Worm (Caenorhabditis elegans) whole organism, L3 larva: ENCODE results near the gene F59F5.7.

ENCODE experiments used
- ZK546.5 ChIP-seq: sonication (generic microtip); optimal IDR thresholded peaks from 2 replicates; lab custom pipeline; 2017; ENCODE audit warnings: missing biosample characterization, missing genetic modification characterization
- aly-2 ChIP-seq: fragments of 150-350 bp; optimal IDR thresholded peaks from 2 replicates; lab custom pipeline; 2014; ENCODE audit warnings: missing biosample characterization, missing genetic modification characterization
- ama-1 ChIP-seq: fragments of 150-350 bp; optimal IDR thresholded peaks from 2 replicates; lab custom pipeline; 2018
- ceh-16 ChIP-seq: sonication (generic microtip); optimal IDR thresholded peaks from 2 replicates; lab custom pipeline; 2017; ENCODE audit warnings: missing biosample characterization, missing genetic modification characterization
- ceh-28 ChIP-seq: fragments of 150-350 bp; optimal IDR thresholded peaks from 2 replicates; lab custom pipeline; 2014; ENCODE audit warnings: missing biosample characterization, missing genetic modification reagents, missing genetic modification characterization
- ceh-82 ChIP-seq: fragments of 150-350 bp; optimal IDR thresholded peaks from 2 replicates; lab custom pipeline; 2014; ENCODE audit warnings: missing biosample characterization, missing genetic modification characterization
- ceh-9 ChIP-seq: sonication (generic microtip); optimal IDR thresholded peaks from 2 replicates; lab custom pipeline; 2018; ENCODE audit warnings: missing biosample characterization, missing genetic modification characterization
- daf-12 ChIP-seq: fragments of 150-350 bp; optimal IDR thresholded peaks from 2 replicates; lab custom pipeline; 2014; ENCODE audit warnings: missing biosample characterization, missing genetic modification reagents, missing genetic modification characterization
- egl-27 ChIP-seq: sonication (generic microtip); optimal IDR thresholded peaks from 4 replicates; lab custom pipeline; 2017; ENCODE audit warnings: missing biosample characterization, missing genetic modification reagents, missing genetic modification characterization
- egl-5 ChIP-seq: fragments of 150-350 bp; optimal IDR thresholded peaks from 2 replicates; lab custom pipeline; 2017; ENCODE audit warnings: missing biosample characterization, missing genetic modification reagents, missing genetic modification characterization, inconsistent platforms
- elt-1 ChIP-seq: fragments of 150-350 bp; optimal IDR thresholded peaks from 2 replicates; lab custom pipeline; 2014; ENCODE audit warnings: missing biosample characterization, missing genetic modification characterization
- elt-2 ChIP-seq: sonication (generic microtip); optimal IDR thresholded peaks from 2 replicates; lab custom pipeline; 2016; ENCODE audit warnings: missing genetic modification reagents, mild to moderate bottlenecking, missing genetic modification characterization, missing compliant biosample characterization
- elt-3 ChIP-seq, 3 experiments: fragments of 150-350 bp in 1 of 3; sonication (generic microtip) in 2 of 3; optimal IDR thresholded peaks; 2 replicates in 2 of 3; 4 replicates in 1 of 3; lab custom pipeline; 2014 to 2017; ENCODE audit warnings: missing biosample characterization in 3 of 3, missing genetic modification characterization in 3 of 3
- eor-1 ChIP-seq, 2 experiments: fragments of 150-350 bp; optimal IDR thresholded peaks; 2 replicates each; lab custom pipeline; 2014 to 2018; ENCODE audit warnings: missing biosample characterization in 2 of 2, missing genetic modification characterization in 2 of 2
- fkh-10 ChIP-seq: sonication (generic microtip); optimal IDR thresholded peaks from 2 replicates; lab custom pipeline; 2017; ENCODE audit warnings: missing biosample characterization, missing genetic modification reagents, missing genetic modification characterization
- fkh-2 ChIP-seq: fragments of 150-350 bp; optimal IDR thresholded peaks from 2 replicates; lab custom pipeline; 2014; ENCODE audit warnings: missing biosample characterization, missing genetic modification reagents, missing genetic modification characterization
- fos-1 ChIP-seq: fragments of 150-350 bp; optimal IDR thresholded peaks from 2 replicates; lab custom pipeline; 2014; ENCODE audit warnings: missing biosample characterization, missing genetic modification characterization
- hmg-11 ChIP-seq: sonication (generic microtip); optimal IDR thresholded peaks from 2 replicates; lab custom pipeline; 2016; ENCODE audit warnings: missing genetic modification characterization, missing compliant biosample characterization
- jun-1 ChIP-seq: fragments of 150-350 bp; optimal IDR thresholded peaks from 2 replicates; lab custom pipeline; 2014; ENCODE audit warnings: missing biosample characterization, missing genetic modification reagents, missing genetic modification characterization
- lin-15B ChIP-seq: fragments of 150-350 bp; optimal IDR thresholded peaks from 2 replicates; lab custom pipeline; 2014; ENCODE audit warnings: missing biosample characterization, missing genetic modification characterization
- lin-39 ChIP-seq: fragments of 150-350 bp; optimal IDR thresholded peaks from 2 replicates; lab custom pipeline; 2018; ENCODE audit warnings: missing biosample characterization, missing genetic modification reagents, missing genetic modification characterization
- lsy-12 ChIP-seq: sonication (generic microtip); optimal IDR thresholded peaks from 2 replicates; lab custom pipeline; 2016; ENCODE audit warnings: mild to moderate bottlenecking, missing genetic modification characterization, missing compliant biosample characterization
- mml-1 ChIP-seq: fragments of 150-350 bp; sonication (generic microtip); optimal IDR thresholded peaks from 3 replicates; lab custom pipeline; 2014; ENCODE audit warnings: missing biosample characterization, missing genetic modification characterization
- nfya-1 ChIP-seq: sonication (generic microtip); optimal IDR thresholded peaks from 2 replicates; lab custom pipeline; 2017; ENCODE audit warnings: missing genetic modification characterization, mild to moderate bottlenecking, missing compliant biosample characterization, antibody characterized with exemption, moderate library complexity; ENCODE audit not compliant: insufficient read depth
- nhr-12 ChIP-seq: fragments of 150-350 bp; optimal IDR thresholded peaks from 2 replicates; lab custom pipeline; 2014; ENCODE audit warnings: missing biosample characterization, missing genetic modification characterization
- nhr-23 ChIP-seq: fragments of 150-350 bp; optimal IDR thresholded peaks from 2 replicates; lab custom pipeline; 2014; ENCODE audit warnings: missing biosample characterization, missing genetic modification reagents, missing genetic modification characterization
- nhr-25 ChIP-seq: sonication (generic microtip); optimal IDR thresholded peaks from 2 replicates; lab custom pipeline; 2017; ENCODE audit warnings: missing biosample characterization, missing genetic modification characterization
- nhr-28 ChIP-seq: fragments of 150-350 bp; optimal IDR thresholded peaks from 2 replicates; lab custom pipeline; 2014; ENCODE audit warnings: missing biosample characterization, missing genetic modification characterization
- nhr-43 ChIP-seq: sonication (generic microtip); optimal IDR thresholded peaks from 2 replicates; lab custom pipeline; 2016; ENCODE audit warnings: mild to moderate bottlenecking, missing genetic modification characterization, missing compliant biosample characterization; ENCODE audit not compliant: poor library complexity, severe bottlenecking
- nhr-77 ChIP-seq: fragments of 150-350 bp; optimal IDR thresholded peaks from 2 replicates; lab custom pipeline; 2014; ENCODE audit warnings: missing biosample characterization, missing genetic modification characterization
- pha-4 ChIP-seq: fragments of 150-350 bp; optimal IDR thresholded peaks from 2 replicates; lab custom pipeline; 2014; ENCODE audit warnings: missing biosample characterization, missing genetic modification reagents, missing genetic modification characterization
- pqm-1 ChIP-seq: fragments of 150-350 bp; optimal IDR thresholded peaks from 2 replicates; lab custom pipeline; 2017; ENCODE audit warnings: missing biosample characterization, missing genetic modification characterization, inconsistent platforms
- sea-2 ChIP-seq: fragments of 150-350 bp; sonication (generic microtip); optimal IDR thresholded peaks from 4 replicates; lab custom pipeline; 2014; ENCODE audit warnings: missing biosample characterization, missing genetic modification reagents, missing genetic modification characterization
- skn-1 ChIP-seq: fragments of 150-350 bp; optimal IDR thresholded peaks from 2 replicates; lab custom pipeline; 2014; ENCODE audit warnings: missing biosample characterization, missing genetic modification characterization
- snpc-4 ChIP-seq: fragments of 150-350 bp; optimal IDR thresholded peaks from 2 replicates; lab custom pipeline; 2014; ENCODE audit warnings: missing biosample characterization, missing genetic modification characterization
- tbx-2 ChIP-seq: sonication (generic microtip); optimal IDR thresholded peaks from 2 replicates; lab custom pipeline; 2016; ENCODE audit warnings: mild to moderate bottlenecking, missing genetic modification characterization, missing compliant biosample characterization
- unc-39 ChIP-seq: sonication (generic microtip); optimal IDR thresholded peaks from 4 replicates; lab custom pipeline; 2017; ENCODE audit warnings: missing biosample characterization, missing genetic modification characterization
- unc-62 ChIP-seq: fragments of 150-350 bp; sonication (generic microtip); optimal IDR thresholded peaks from 4 replicates; lab custom pipeline; 2014; ENCODE audit warnings: missing biosample characterization, missing genetic modification reagents, missing genetic modification characterization
- zag-1 ChIP-seq: fragments of 150-350 bp; optimal IDR thresholded peaks from 2 replicates; lab custom pipeline; 2014; ENCODE audit warnings: missing biosample characterization, missing genetic modification characterization
- ztf-11 ChIP-seq: fragments of 150-350 bp; optimal IDR thresholded peaks from 2 replicates; lab custom pipeline; 2014; ENCODE audit warnings: missing biosample characterization, missing genetic modification characterization

F59F5.7 gene

ce11 chrX:10590772-10591171 lies 31.5 kb downstream of the F59F5.7 start:
- TF ChIP-seq fkh-10: peak; percentile 67
- no peak for TF ChIP-seq sea-2 (GFP tag; lab: Kevin White, UChicago)
- TF ChIP-seq, all 47 proteins: peak for 1

ce11 chrX:10591208-10591782 lies 32.0 kb downstream of the F59F5.7 start:
- no peak for TF ChIP-seq zag-1 (tag; lab: Kevin White, UChicago)
- TF ChIP-seq elt-2: no peak
- TF ChIP-seq lin-39: peak; percentile 83
- no peak for TF ChIP-seq elt-3 (tag; optimal IDR thresholded peaks at IDR 0.05; lab: Kevin White, UChicago)

ce11 chrX:10593234-10593633 lies 33.9 kb downstream of the F59F5.7 start, which contains the start of gene sdn-1:
sdn-1 (minus strand) TSS chrX:10593334.
- no peak for TF ChIP-seq snpc-4 (tag; lab: Kevin White, UChicago)
- TF ChIP-seq sea-2 (GFP tag; lab: Kevin White, UChicago): no peak
- no peak for TF ChIP-seq elt-1 (tag; lab: Kevin White, UChicago)
- no peak for TF ChIP-seq pqm-1 (tag; lab: Kevin White, UChicago)
- no peak for TF ChIP-seq unc-39 (tag; lab: Kevin White, UChicago)
- no peak for TF ChIP-seq unc-62 (GFP tag; lab: Kevin White, UChicago)
- no peak for TF ChIP-seq egl-5
- TF ChIP-seq ama-1: no peak
- no peak for TF ChIP-seq nhr-28 (tag; lab: Kevin White, UChicago)
- TF ChIP-seq jun-1 (tag; lab: Kevin White, UChicago): no peak
- no peak for TF ChIP-seq ceh-28 (tag; lab: Kevin White, UChicago)
- no peak for TF ChIP-seq ztf-11
- no peak for TF ChIP-seq ceh-9 (tag; lab: Kevin White, UChicago)

ce11 chrX:10593756-10594376 lies 34.6 kb downstream of the F59F5.7 start:
- TF ChIP-seq lin-39 (peak; percentile 55), ceh-82 (tag; lab: Kevin White, UChicago) (no peak), hmg-11 (no peak), nhr-43 (tag; lab: Kevin White, UChicago) (peak; percentile 46), nfya-1 (tag; lab: Kevin White, UChicago) (peak; percentile 30), nhr-23 (tag; lab: Kevin White, UChicago) (peak; percentile 71)

ce11 chrX:10594701-10595421 lies 35.6 kb downstream of the F59F5.7 start:
- TF ChIP-seq mml-1 (tag; lab: Kevin White, UChicago) (no peak), lsy-12 (tag; lab: Kevin White, UChicago) (no peak), nhr-12 (no peak), ztf-11 (no peak), daf-12 (tag; lab: Kevin White, UChicago) (no peak), nhr-77 (tag; lab: Kevin White, UChicago) (no peak), nhr-23 (tag; lab: Kevin White, UChicago) (peak; percentile 32), nfya-1 (tag; lab: Kevin White, UChicago) (peak; percentile 19), pha-4 (tag; lab: Kevin White, UChicago) (no peak), ZK546.5 (no peak), fkh-10 (peak; percentile 90), eor-1 (tag; optimal IDR thresholded peaks at IDR 0.05; lab: Kevin White, UChicago) (no peak), unc-39 (tag; lab: Kevin White, UChicago) (no peak), unc-62 (GFP tag; lab: Kevin White, UChicago) (no peak), ceh-9 (tag; lab: Kevin White, UChicago) (no peak), skn-1 (tag; lab: Kevin White, UChicago) (no peak), egl-5 (peak; percentile 21), egl-27 (tag; lab: Kevin White, UChicago) (no peak), aly-2 (tag; lab: Kevin White, UChicago) (no peak), fkh-2 (tag; lab: Kevin White, UChicago) (no peak), nhr-43 (tag; lab: Kevin White, UChicago) (no peak), pqm-1 (tag; lab: Kevin White, UChicago) (no peak), ceh-16 (tag; lab: Kevin White, UChicago) (no peak), nhr-28 (tag; lab: Kevin White, UChicago) (no peak), fos-1 (tag; lab: Kevin White, UChicago) (no peak), elt-2 (no peak), lin-39 (no peak), nhr-25 (tag; lab: Kevin White, UChicago) (peak; percentile 21), hmg-11 (no peak), sea-2 (GFP tag; lab: Kevin White, UChicago) (no peak), ceh-28 (tag; lab: Kevin White, UChicago) (peak; percentile 4), tbx-2 (no peak), ama-1 (no peak), lin-15B (tag; lab: Kevin White, UChicago) (no peak)
